Fruit fly (Drosophila melanogaster) whole organism, embryonic: ENCODE data around the gene CG15198.

Source experiments
- Atf6 ChIP-seq: fragments of 200-800 bp; sonication (Bioruptor generic); IDR thresholded peaks from 2 replicates; pipeline ENCODE4 v1.3.6; 2022; ENCODE audit warnings: missing biosample characterization, missing genetic modification characterization
- BtbVII ChIP-seq: fragments of 200-800 bp; sonication (Bioruptor generic); optimal IDR thresholded peaks from 3 replicates; lab custom pipeline; 2017; ENCODE audit warnings: missing biosample characterization, mild to moderate bottlenecking, missing genetic modification characterization
- CG10565 ChIP-seq: fragments of 200-800 bp; sonication (Bioruptor generic); optimal IDR thresholded peaks from 3 replicates; lab custom pipeline; 2016; ENCODE audit warnings: missing biosample characterization, mild to moderate bottlenecking, missing genetic modification characterization
- CG12155 ChIP-seq: fragments of 200-800 bp; sonication (Bioruptor generic); optimal IDR thresholded peaks from 3 replicates; lab custom pipeline; 2016; ENCODE audit warnings: missing biosample characterization, missing genetic modification characterization
- CG12659 ChIP-seq: fragments of 200-800 bp; sonication (Bioruptor generic); optimal IDR thresholded peaks from 3 replicates; lab custom pipeline; 2017; ENCODE audit warnings: mild to moderate bottlenecking, missing biosample characterization, missing genetic modification reagents, missing genetic modification characterization
- CG12769 ChIP-seq: fragments of 200-800 bp; sonication (Bioruptor generic); optimal IDR thresholded peaks from 2 replicates; lab custom pipeline; 2019; ENCODE audit warnings: missing biosample characterization, mild to moderate bottlenecking, missing genetic modification characterization, moderate library complexity
- CG13296 ChIP-seq: fragments of 200-800 bp; sonication (Bioruptor generic); optimal IDR thresholded peaks from 3 replicates; lab custom pipeline; 2018; ENCODE audit warnings: missing biosample characterization, mild to moderate bottlenecking, missing genetic modification characterization
- CG15269 ChIP-seq: fragments of 200-800 bp; sonication (Bioruptor generic); optimal IDR thresholded peaks from 2 replicates; lab custom pipeline; 2018; ENCODE audit warnings: missing biosample characterization, mild to moderate bottlenecking, missing genetic modification characterization, moderate library complexity
- CG15514 ChIP-seq: fragments of 200-800 bp; sonication (Bioruptor generic); optimal IDR thresholded peaks from 3 replicates; lab custom pipeline; 2017; ENCODE audit warnings: missing biosample characterization, missing genetic modification characterization, mild to moderate bottlenecking, moderate library complexity, missing genetic modification reagents
- CG17359 ChIP-seq: fragments of 200-800 bp; sonication (Bioruptor generic); optimal IDR thresholded peaks from 3 replicates; lab custom pipeline; 2018; ENCODE audit warnings: missing biosample characterization, mild to moderate bottlenecking, missing genetic modification characterization, moderate library complexity
- CG18764 ChIP-seq: fragments of 200-800 bp; sonication (Bioruptor generic); optimal IDR thresholded peaks from 3 replicates; lab custom pipeline; 2016; ENCODE audit warnings: missing biosample characterization, missing genetic modification characterization
- CG2120 ChIP-seq: fragments of 200-800 bp; sonication (Bioruptor generic); optimal IDR thresholded peaks from 3 replicates; lab custom pipeline; 2016; ENCODE audit warnings: missing biosample characterization, missing genetic modification characterization
- CG2199 ChIP-seq: fragments of 200-800 bp; sonication (Bioruptor generic); IDR thresholded peaks from 3 replicates; pipeline ENCODE4 v1.3.6; 2022; ENCODE audit warnings: missing biosample characterization, missing genetic modification characterization
- CG2712 ChIP-seq: fragments of 200-800 bp; optimal IDR thresholded peaks from 3 replicates; lab custom pipeline; 2019; ENCODE audit warnings: missing biosample characterization, mild to moderate bottlenecking, missing genetic modification characterization, moderate library complexity
- CG31441 ChIP-seq: fragments of 200-800 bp; sonication (Bioruptor generic); IDR thresholded peaks from 2 replicates; pipeline ENCODE4 v1.3.6; 2022; ENCODE audit warnings: missing biosample characterization, missing genetic modification characterization
- CG32767 ChIP-seq: fragments of 200-800 bp; sonication (Bioruptor generic); IDR thresholded peaks from 2 replicates; pipeline ENCODE4 v1.3.6; 2022; ENCODE audit warnings: missing biosample characterization, missing genetic modification characterization
- CG34224 ChIP-seq: fragments of 200-800 bp; sonication (Bioruptor generic); IDR thresholded peaks from 3 replicates; pipeline ENCODE4 v1.3.6; 2022; ENCODE audit warnings: missing biosample characterization, missing genetic modification characterization; ENCODE audit not compliant: partially characterized antibody
- CG3847 ChIP-seq: fragments of 200-800 bp; sonication (Bioruptor generic); IDR thresholded peaks from 2 replicates; pipeline ENCODE4 v1.3.6; 2022; ENCODE audit warnings: missing biosample characterization, missing genetic modification characterization
- CG4282 ChIP-seq: fragments of 200-800 bp; sonication (Bioruptor generic); optimal IDR thresholded peaks from 2 replicates; lab custom pipeline; 2016; ENCODE audit warnings: missing biosample characterization, missing genetic modification characterization
- CG6683 ChIP-seq: fragments of 200-800 bp; sonication (Bioruptor generic); optimal IDR thresholded peaks from 2 replicates; lab custom pipeline; 2017; ENCODE audit warnings: missing biosample characterization, mild to moderate bottlenecking, missing genetic modification characterization, missing genetic modification reagents
- CG6765 ChIP-seq: fragments of 200-800 bp; sonication (Bioruptor generic); optimal IDR thresholded peaks from 3 replicates; lab custom pipeline; 2017; ENCODE audit warnings: missing biosample characterization, mild to moderate bottlenecking, missing genetic modification characterization
- CG7556 ChIP-seq: fragments of 200-800 bp; sonication (Bioruptor generic); optimal IDR thresholded peaks from 2 replicates; lab custom pipeline; 2017; ENCODE audit warnings: missing biosample characterization, mild to moderate bottlenecking, missing genetic modification characterization
- CG7839 ChIP-seq: fragments of 200-800 bp; sonication (Bioruptor generic); optimal IDR thresholded peaks from 3 replicates; lab custom pipeline; 2018; ENCODE audit warnings: missing biosample characterization, mild to moderate bottlenecking, missing genetic modification characterization, moderate library complexity
- CG7928 ChIP-seq: fragments of 200-800 bp; sonication (Bioruptor generic); optimal IDR thresholded peaks from 2 replicates; lab custom pipeline; 2017; ENCODE audit warnings: missing biosample characterization, mild to moderate bottlenecking, missing genetic modification characterization
- CG8924 ChIP-seq: fragments of 200-800 bp; optimal IDR thresholded peaks from 3 replicates; lab custom pipeline; 2019; ENCODE audit warnings: missing biosample characterization, mild to moderate bottlenecking, missing genetic modification characterization, moderate library complexity
- CG9609 ChIP-seq: fragments of 200-800 bp; sonication (Bioruptor generic); optimal IDR thresholded peaks from 3 replicates; lab custom pipeline; 2016; ENCODE audit warnings: missing biosample characterization, missing genetic modification characterization
- CG9727 ChIP-seq: fragments of 200-800 bp; sonication (Bioruptor generic); optimal IDR thresholded peaks from 3 replicates; lab custom pipeline; 2017; ENCODE audit warnings: missing biosample characterization, mild to moderate bottlenecking, missing genetic modification characterization
- D19B ChIP-seq: fragments of 200-800 bp; sonication (Bioruptor generic); optimal IDR thresholded peaks from 2 replicates; lab custom pipeline; 2017; ENCODE audit warnings: missing biosample characterization, mild to moderate bottlenecking, missing genetic modification characterization
- Deaf1 ChIP-seq: fragments of 200-800 bp; optimal IDR thresholded peaks from 3 replicates; lab custom pipeline; 2019; ENCODE audit warnings: missing biosample characterization, mild to moderate bottlenecking, missing genetic modification characterization, moderate library complexity
- Dek ChIP-seq: fragments of 200-800 bp; sonication (Bioruptor generic); optimal IDR thresholded peaks from 3 replicates; lab custom pipeline; 2019; ENCODE audit warnings: missing biosample characterization, mild to moderate bottlenecking, missing genetic modification characterization, moderate library complexity
- Fer1 ChIP-seq: fragments of 200-800 bp; sonication (Bioruptor generic); optimal IDR thresholded peaks from 2 replicates; lab custom pipeline; 2017; ENCODE audit warnings: missing biosample characterization, mild to moderate bottlenecking, missing genetic modification characterization
- HHEX ChIP-seq: fragments of 200-800 bp; sonication (Bioruptor generic); optimal IDR thresholded peaks from 3 replicates; lab custom pipeline; 2017; ENCODE audit warnings: missing biosample characterization, mild to moderate bottlenecking, missing genetic modification characterization, missing genetic modification reagents
- Hmr ChIP-seq: fragments of 200-800 bp; sonication (Bioruptor generic); optimal IDR thresholded peaks from 3 replicates; lab custom pipeline; 2017; ENCODE audit warnings: mild to moderate bottlenecking, missing biosample characterization, missing genetic modification reagents, missing genetic modification characterization
- Hr51 ChIP-seq, 2 experiments: fragments of 200-800 bp; sonication (Bioruptor generic); optimal IDR thresholded peaks; 2 replicates in 1 of 2; 3 replicates in 1 of 2; lab custom pipeline; 2016 to 2018; ENCODE audit warnings: missing biosample characterization in 2 of 2, missing genetic modification characterization in 2 of 2, mild to moderate bottlenecking in 1 of 2, moderate library complexity in 1 of 2
- Sox102F ChIP-seq: fragments of 200-800 bp; sonication (Bioruptor generic); optimal IDR thresholded peaks from 2 replicates; lab custom pipeline; 2018; ENCODE audit warnings: missing biosample characterization, mild to moderate bottlenecking, missing genetic modification characterization, moderate library complexity
- Spps ChIP-seq: fragments of 200-800 bp; sonication (Bioruptor generic); optimal IDR thresholded peaks from 2 replicates; lab custom pipeline; 2018; ENCODE audit warnings: missing biosample characterization, mild to moderate bottlenecking, missing genetic modification characterization
- ap ChIP-seq: fragments of 200-800 bp; sonication (Bioruptor generic); IDR thresholded peaks from 2 replicates; pipeline ENCODE4 v1.3.6; 2022; ENCODE audit warnings: missing biosample characterization, missing genetic modification characterization
- chinmo ChIP-seq: fragments of 200-800 bp; sonication (Bioruptor generic); IDR thresholded peaks from 4 replicates; pipeline ENCODE4 v1.3.6; 2022; ENCODE audit warnings: missing biosample characterization, missing genetic modification characterization; ENCODE audit not compliant: partially characterized antibody
- cwo ChIP-seq: fragments of 200-800 bp; sonication (Bioruptor generic); optimal IDR thresholded peaks from 3 replicates; lab custom pipeline; 2017; ENCODE audit warnings: missing biosample characterization, missing genetic modification characterization, mild to moderate bottlenecking, moderate library complexity, missing genetic modification reagents
- dati ChIP-seq: fragments of 200-800 bp; sonication (Bioruptor generic); IDR thresholded peaks from 2 replicates; pipeline ENCODE4 v1.3.6; 2022; ENCODE audit warnings: missing biosample characterization, missing genetic modification characterization
- gem ChIP-seq: fragments of 200-800 bp; sonication (Bioruptor generic); optimal IDR thresholded peaks from 2 replicates; lab custom pipeline; 2019; ENCODE audit warnings: missing biosample characterization, mild to moderate bottlenecking, missing genetic modification characterization, moderate library complexity
- jumu ChIP-seq: fragments of 200-800 bp; sonication (Bioruptor generic); optimal IDR thresholded peaks from 3 replicates; lab custom pipeline; 2016; ENCODE audit warnings: missing biosample characterization, missing genetic modification characterization
- onecut ChIP-seq: fragments of 200-800 bp; sonication (Bioruptor generic); IDR thresholded peaks from 2 replicates; pipeline ENCODE4 v1.3.6; 2022; ENCODE audit warnings: missing biosample characterization, missing genetic modification characterization
- pb ChIP-seq: fragments of 200-800 bp; sonication (Bioruptor generic); optimal IDR thresholded peaks from 3 replicates; lab custom pipeline; 2016; ENCODE audit warnings: missing biosample characterization, missing genetic modification characterization
- repo ChIP-seq: fragments of 200-800 bp; sonication (Bioruptor generic); optimal IDR thresholded peaks from 2 replicates; lab custom pipeline; 2016; ENCODE audit warnings: missing biosample characterization, missing genetic modification characterization
- row ChIP-seq: fragments of 200-800 bp; sonication (Bioruptor generic); IDR thresholded peaks from 3 replicates; pipeline ENCODE4 v1.3.6; 2022; ENCODE audit warnings: missing biosample characterization, missing genetic modification characterization
- tin ChIP-seq: fragments of 200-800 bp; sonication (Bioruptor generic); optimal IDR thresholded peaks from 3 replicates; lab custom pipeline; 2016; ENCODE audit warnings: missing biosample characterization, missing genetic modification characterization
- tio ChIP-seq: fragments of 200-800 bp; sonication (Bioruptor generic); optimal IDR thresholded peaks from 2 replicates; lab custom pipeline; 2017; ENCODE audit warnings: missing biosample characterization, missing genetic modification characterization, inconsistent platforms
- tll ChIP-seq, 2 experiments: fragments of 200-800 bp in 1 of 2; fragments of >200 bp in 1 of 2; sonication (Bioruptor generic) in 1 of 2; optimal IDR thresholded peaks; 2 replicates each; lab custom pipeline; 2017 to 2019; ENCODE audit warnings: missing biosample characterization in 2 of 2, missing genetic modification characterization in 2 of 2, mild to moderate bottlenecking in 1 of 2, moderate library complexity in 1 of 2

The CG15198 gene

dm6 chrX:11295412-11296006 is 47.5 kb downstream of the CG15198 start:
- peak; percentile 52 for TF ChIP-seq gem
- no peak for TF ChIP-seq CG2120 (GFP tag; lab: Kevin White, UChicago)
- TF ChIP-seq CG6765 (GFP tag; lab: Kevin White, UChicago): no peak
- no peak for TF ChIP-seq CG12155 (GFP tag; lab: Kevin White, UChicago)
- no peak for TF ChIP-seq CG12769 (tag; lab: Kevin White, UChicago)
- TF ChIP-seq HHEX (GFP tag; lab: Kevin White, UChicago): peak; percentile 3
- 0 out of 2 replicates have a peak, but pooled peaks have one; percentile 10 for TF ChIP-seq Atf6 (GFP tag; lab: Robert Waterston, UW)
- TF ChIP-seq Hr51 (GFP tag; optimal IDR thresholded peaks at IDR 0.05; lab: Kevin White, UChicago): peak in 1 of 2 experiments; percentile 31
- TF ChIP-seq CG2712: peak; percentile 9
- TF ChIP-seq Spps: no peak
- no peak for TF ChIP-seq tio (GFP tag; lab: Kevin White, UChicago)
- TF ChIP-seq D19B: no peak
- peak; percentile 5 for TF ChIP-seq CG12659 (GFP tag; lab: Kevin White, UChicago)
- peak; percentile 43 for TF ChIP-seq CG7556 (GFP tag; lab: Kevin White, UChicago)
- no peak for TF ChIP-seq Dek
- no peak for TF ChIP-seq CG32767 (GFP tag; lab: Robert Waterston, UW)
- TF ChIP-seq CG13296 (GFP tag; lab: Kevin White, UChicago): peak; percentile 32
- peak; percentile 17 for TF ChIP-seq Deaf1
- TF ChIP-seq CG31441 (GFP tag; lab: Robert Waterston, UW): 0 out of 2 replicates have a peak, but pooled peaks have one; percentile 28
- no peak for TF ChIP-seq CG9609 (GFP tag; lab: Kevin White, UChicago)
- peak; percentile 53 for TF ChIP-seq CG7839 (tag; lab: Kevin White, UChicago)
- peak; percentile 45 for TF ChIP-seq Fer1
- TF ChIP-seq CG2199 (GFP tag; lab: Robert Waterston, UW): no peak
- TF ChIP-seq onecut: peak; percentile 64
- TF ChIP-seq chinmo (GFP tag; lab: Robert Waterston, UW): no peak
- TF ChIP-seq Hmr: peak; percentile 56
- TF ChIP-seq Sox102F (GFP tag; lab: Kevin White, UChicago): peak; percentile 6
- TF ChIP-seq repo (GFP tag; lab: Kevin White, UChicago): no peak
- TF ChIP-seq dati (GFP tag; lab: Robert Waterston, UW): no peak
- no peak for TF ChIP-seq pb (GFP tag; lab: Kevin White, UChicago)
- no peak for TF ChIP-seq tin (GFP tag; lab: Kevin White, UChicago)
- peak; percentile 8 for TF ChIP-seq BtbVII (GFP tag; lab: Kevin White, UChicago)
- TF ChIP-seq CG6683 (GFP tag; lab: Kevin White, UChicago): no peak
- no peak for TF ChIP-seq ap (GFP tag; lab: Robert Waterston, UW)
- peak; percentile 35 for TF ChIP-seq cwo (GFP tag; lab: Kevin White, UChicago)
- peak; percentile 50 for TF ChIP-seq row
- TF ChIP-seq CG10565 (GFP tag; lab: Kevin White, UChicago): no peak
- TF ChIP-seq CG34224 (GFP tag; lab: Robert Waterston, UW): no peak
- TF ChIP-seq CG17359 (tag; lab: Kevin White, UChicago): no peak
- peak; percentile 23 for TF ChIP-seq CG8924 (tag; lab: Kevin White, UChicago)
- no peak for TF ChIP-seq CG3847 (GFP tag; lab: Robert Waterston, UW)
- peak; percentile 5 for TF ChIP-seq CG15514 (GFP tag; lab: Kevin White, UChicago)
- no peak for TF ChIP-seq CG4282 (GFP tag; lab: Kevin White, UChicago)
- TF ChIP-seq CG7928 (GFP tag; lab: Kevin White, UChicago): no peak
- TF ChIP-seq tll (GFP tag; optimal IDR thresholded peaks at IDR 0.05; lab: Kevin White, UChicago): no peak
- peak; percentile 18 for TF ChIP-seq CG9727
- TF ChIP-seq jumu (GFP tag; lab: Kevin White, UChicago): no peak
- no peak for TF ChIP-seq CG18764
- TF ChIP-seq CG15269: peak; percentile 29
